Fruit fly (Drosophila melanogaster) whole organism, embryonic: ENCODE measurements around the gene CG7362.
A peak's percentile ranks its signal among the peaks of the same experiment; 100 is the strongest.

Source experiments
- Awh ChIP-seq: fragments of 200-800 bp; sonication (Bioruptor generic); IDR thresholded peaks from 2 replicates; pipeline ENCODE4, ENCODE4 v1.3.6; 2022; ENCODE audit warnings: missing biosample characterization, missing genetic modification characterization
- Bteb2 ChIP-seq: fragments of 200-800 bp; sonication (Bioruptor generic); optimal IDR thresholded peaks from 2 replicates; lab custom pipeline; 2016; ENCODE audit warnings: missing biosample characterization, missing genetic modification characterization
- CG10565 ChIP-seq: fragments of 200-800 bp; sonication (Bioruptor generic); optimal IDR thresholded peaks from 3 replicates; lab custom pipeline; 2016; ENCODE audit warnings: missing biosample characterization, mild to moderate bottlenecking, missing genetic modification characterization
- CG10959 ChIP-seq: fragments of 200-800 bp; sonication (Bioruptor generic); IDR thresholded peaks from 2 replicates; pipeline ENCODE4 v1.3.6; 2022; ENCODE audit warnings: missing biosample characterization, missing genetic modification characterization
- CG11093 ChIP-seq: fragments of 200-800 bp; sonication (Bioruptor generic); IDR thresholded peaks from 3 replicates; pipeline ENCODE4 v1.3.6; 2022; ENCODE audit warnings: missing biosample characterization, missing genetic modification characterization
- CG11695 ChIP-seq: fragments of 200-800 bp; sonication (Bioruptor generic); IDR thresholded peaks from 3 replicates; pipeline ENCODE4 v1.3.6; 2022; ENCODE audit warnings: missing biosample characterization, missing genetic modification characterization
- CG13894 ChIP-seq: fragments of 200-800 bp; sonication (Bioruptor generic); optimal IDR thresholded peaks from 3 replicates; lab custom pipeline; 2018; ENCODE audit warnings: missing biosample characterization, mild to moderate bottlenecking, missing genetic modification characterization, moderate library complexity
- CG14860 ChIP-seq: fragments of 200-800 bp; sonication (Bioruptor generic); IDR thresholded peaks from 3 replicates; pipeline ENCODE4 v1.3.6; 2022; ENCODE audit warnings: missing biosample characterization, missing genetic modification characterization; ENCODE audit not compliant: partially characterized antibody
- CG15514 ChIP-seq: fragments of 200-800 bp; sonication (Bioruptor generic); optimal IDR thresholded peaks from 3 replicates; lab custom pipeline; 2017; ENCODE audit warnings: missing biosample characterization, missing genetic modification characterization, mild to moderate bottlenecking, moderate library complexity, missing genetic modification reagents
- CG17385 ChIP-seq: fragments of 200-800 bp; sonication (Bioruptor generic); optimal IDR thresholded peaks from 3 replicates; lab custom pipeline; 2018; ENCODE audit warnings: missing biosample characterization, mild to moderate bottlenecking, missing genetic modification characterization
- CG18764 ChIP-seq: fragments of 200-800 bp; sonication (Bioruptor generic); optimal IDR thresholded peaks from 3 replicates; lab custom pipeline; 2016; ENCODE audit warnings: missing biosample characterization, missing genetic modification characterization
- CG32772 ChIP-seq: fragments of 200-800 bp; sonication (Bioruptor generic); IDR thresholded peaks from 2 replicates; pipeline ENCODE4 v1.3.6; 2022; ENCODE audit warnings: missing biosample characterization, missing genetic modification characterization
- CG34376 ChIP-seq: fragments of 200-800 bp; sonication (Bioruptor generic); optimal IDR thresholded peaks from 2 replicates; lab custom pipeline; 2018; ENCODE audit warnings: missing biosample characterization, mild to moderate bottlenecking, missing genetic modification characterization
- CG34422 ChIP-seq: fragments of 200-800 bp; sonication (Bioruptor generic); IDR thresholded peaks from 3 replicates; pipeline ENCODE4 v1.3.6; 2022; ENCODE audit warnings: missing biosample characterization, missing genetic modification characterization
- CG4424 ChIP-seq: fragments of 200-800 bp; sonication (Bioruptor generic); optimal IDR thresholded peaks from 3 replicates; lab custom pipeline; 2016; ENCODE audit warnings: missing biosample characterization, missing genetic modification characterization
- CG6272 ChIP-seq: fragments of 200-800 bp; sonication (Bioruptor generic); IDR thresholded peaks from 2 replicates; pipeline ENCODE4 v1.3.6; 2022; ENCODE audit warnings: missing biosample characterization, missing genetic modification characterization
- CG8765 ChIP-seq: fragments of 200-800 bp; sonication (Bioruptor generic); IDR thresholded peaks from 2 replicates; pipeline ENCODE4 v1.3.6; 2022; ENCODE audit warnings: missing biosample characterization, missing genetic modification characterization
- CG8924 ChIP-seq: fragments of 200-800 bp; optimal IDR thresholded peaks from 3 replicates; lab custom pipeline; 2019; ENCODE audit warnings: missing biosample characterization, mild to moderate bottlenecking, missing genetic modification characterization, moderate library complexity
- Chrac-16 ChIP-seq: fragments of 200-800 bp; sonication (Bioruptor generic); optimal IDR thresholded peaks from 3 replicates; lab custom pipeline; 2016; ENCODE audit warnings: missing biosample characterization, missing genetic modification characterization
- Deaf1 ChIP-seq: fragments of 200-800 bp; optimal IDR thresholded peaks from 3 replicates; lab custom pipeline; 2019; ENCODE audit warnings: missing biosample characterization, mild to moderate bottlenecking, missing genetic modification characterization, moderate library complexity
- HLH3B ChIP-seq: fragments of 200-800 bp; sonication (Bioruptor generic); IDR thresholded peaks from 2 replicates; pipeline ENCODE4 v1.3.6; 2022; ENCODE audit warnings: missing biosample characterization, missing genetic modification characterization
- HLHmδ ChIP-seq: fragments of 200-800 bp; sonication (Bioruptor generic); optimal IDR thresholded peaks from 2 replicates; lab custom pipeline; 2018; ENCODE audit warnings: missing biosample characterization, mild to moderate bottlenecking, missing genetic modification characterization, moderate library complexity
- Hmr ChIP-seq: fragments of 200-800 bp; sonication (Bioruptor generic); optimal IDR thresholded peaks from 3 replicates; lab custom pipeline; 2017; ENCODE audit warnings: mild to moderate bottlenecking, missing biosample characterization, missing genetic modification reagents, missing genetic modification characterization
- Hsf ChIP-seq: fragments of 200-800 bp; sonication (Bioruptor generic); optimal IDR thresholded peaks from 3 replicates; lab custom pipeline; 2016; ENCODE audit warnings: missing biosample characterization, missing genetic modification characterization
- Lhr ChIP-seq: fragments of 200-800 bp; sonication (Bioruptor generic); optimal IDR thresholded peaks from 3 replicates; lab custom pipeline; 2017; ENCODE audit warnings: mild to moderate bottlenecking, missing biosample characterization, missing genetic modification reagents, missing genetic modification characterization
- NC2α ChIP-seq: fragments of 200-800 bp; sonication (Bioruptor generic); optimal IDR thresholded peaks from 2 replicates; lab custom pipeline; 2016; ENCODE audit warnings: missing biosample characterization, missing genetic modification characterization
- Optix ChIP-seq: fragments of 200-800 bp; sonication (Bioruptor generic); IDR thresholded peaks from 3 replicates; pipeline ENCODE4 v1.3.6; 2022; ENCODE audit warnings: missing biosample characterization, missing genetic modification characterization
- Scr ChIP-seq: fragments of 200-800 bp; sonication (Bioruptor generic); IDR thresholded peaks from 2 replicates; pipeline ENCODE4 v1.3.6; 2022; ENCODE audit warnings: missing biosample characterization, missing genetic modification characterization; ENCODE audit not compliant: partially characterized antibody
- Sin3A ChIP-seq: fragments of >200 bp; optimal IDR thresholded peaks from 2 replicates; lab custom pipeline; 2018
- cato ChIP-seq: fragments of 200-800 bp; sonication (Bioruptor generic); optimal IDR thresholded peaks from 2 replicates; lab custom pipeline; 2016; ENCODE audit warnings: missing biosample characterization, missing genetic modification characterization, borderline replicate concordance
- crol ChIP-seq: fragments of 200-800 bp; sonication (Bioruptor generic); IDR thresholded peaks from 2 replicates; pipeline ENCODE4 v1.3.6; 2022; ENCODE audit warnings: missing biosample characterization, missing genetic modification characterization
- dati ChIP-seq: fragments of 200-800 bp; sonication (Bioruptor generic); IDR thresholded peaks from 2 replicates; pipeline ENCODE4 v1.3.6; 2022; ENCODE audit warnings: missing biosample characterization, missing genetic modification characterization
- her ChIP-seq: fragments of 200-800 bp; sonication (Bioruptor generic); optimal IDR thresholded peaks from 2 replicates; lab custom pipeline; 2016; ENCODE audit warnings: missing biosample characterization, missing genetic modification characterization
- kah ChIP-seq: fragments of 200-800 bp; sonication (Bioruptor generic); optimal IDR thresholded peaks from 2 replicates; lab custom pipeline; 2018; ENCODE audit warnings: missing biosample characterization, mild to moderate bottlenecking, missing genetic modification characterization
- lbe ChIP-seq: fragments of 200-800 bp; sonication (Bioruptor generic); optimal IDR thresholded peaks from 2 replicates; lab custom pipeline; 2016; ENCODE audit warnings: missing biosample characterization, mild to moderate bottlenecking, missing genetic modification characterization
- mirr ChIP-seq: fragments of 200-800 bp; sonication (Bioruptor generic); optimal IDR thresholded peaks from 3 replicates; lab custom pipeline; 2018; ENCODE audit warnings: missing biosample characterization, mild to moderate bottlenecking, missing genetic modification characterization
- mld ChIP-seq: fragments of 200-800 bp; sonication (Bioruptor generic); IDR thresholded peaks from 3 replicates; pipeline ENCODE4 v1.3.6; 2022; ENCODE audit warnings: missing biosample characterization, missing genetic modification characterization; ENCODE audit not compliant: partially characterized antibody
- prd ChIP-seq, 3 experiments: fragments of >200 bp in 2 of 3; fragments of 200-800 bp in 1 of 3; sonication (Bioruptor generic) in 1 of 3; optimal IDR thresholded peaks in 2 of 3; IDR thresholded peaks in 1 of 3; 2 replicates in 2 of 3; 3 replicates in 1 of 3; pipeline versions ENCODE4 v1.3.6 to Lab custom; 2017 to 2022; ENCODE audit warnings: missing biosample characterization in 1 of 3, missing genetic modification characterization in 1 of 3
- pros ChIP-seq: fragments of 200-800 bp; sonication (Bioruptor generic); optimal IDR thresholded peaks from 3 replicates; lab custom pipeline; 2019; ENCODE audit warnings: missing biosample characterization, mild to moderate bottlenecking, missing genetic modification characterization, moderate library complexity
- sc ChIP-seq, 3 experiments: fragments of >200 bp in 2 of 3; fragments of 200-800 bp in 1 of 3; sonication (Bioruptor generic) in 1 of 3; optimal IDR thresholded peaks; 2 replicates in 2 of 3; 3 replicates in 1 of 3; lab custom pipeline; 2017; ENCODE audit warnings: mild to moderate bottlenecking in 1 of 3, missing biosample characterization in 1 of 3, missing genetic modification characterization in 1 of 3, missing genetic modification reagents in 1 of 3
- sd ChIP-seq: fragments of 200-800 bp; sonication (Bioruptor generic); optimal IDR thresholded peaks from 3 replicates; lab custom pipeline; 2018; ENCODE audit warnings: missing biosample characterization, mild to moderate bottlenecking, missing genetic modification characterization, moderate library complexity
- so ChIP-seq: fragments of 200-800 bp; sonication (Bioruptor generic); IDR thresholded peaks from 3 replicates; pipeline ENCODE4 v1.3.6; 2022; ENCODE audit warnings: missing biosample characterization, missing genetic modification characterization
- sr ChIP-seq: fragments of 200-800 bp; sonication (Bioruptor generic); IDR thresholded peaks from 3 replicates; pipeline ENCODE4 v1.3.6; 2022; ENCODE audit warnings: missing biosample characterization, missing genetic modification characterization
- tap ChIP-seq: fragments of 200-800 bp; optimal IDR thresholded peaks from 3 replicates; lab custom pipeline; 2019; ENCODE audit warnings: missing biosample characterization, mild to moderate bottlenecking, missing genetic modification characterization, moderate library complexity
- unc-4 ChIP-seq: fragments of 200-800 bp; sonication (Bioruptor generic); IDR thresholded peaks from 2 replicates; pipeline ENCODE4 v1.3.6; 2022; ENCODE audit warnings: missing biosample characterization, missing genetic modification characterization; ENCODE audit not compliant: partially characterized antibody
- unpg ChIP-seq: fragments of 200-800 bp; sonication (Bioruptor generic); optimal IDR thresholded peaks from 3 replicates; lab custom pipeline; 2018; ENCODE audit warnings: missing biosample characterization, mild to moderate bottlenecking, missing genetic modification characterization, moderate library complexity
- zen2 ChIP-seq: fragments of 200-800 bp; sonication (Bioruptor generic); IDR thresholded peaks from 3 replicates; pipeline ENCODE4 v1.3.6; 2022; ENCODE audit warnings: missing biosample characterization, missing genetic modification characterization; ENCODE audit not compliant: partially characterized antibody

Gene CG7362

dm6 chr3R:14749077-14749798 lies 5.0 kb downstream of the CG7362 start (continued):
- TF ChIP-seq HLHmδ (GFP tag; lab: Kevin White, UChicago), result peak; percentile 69
- TF ChIP-seq CG11695 (GFP tag; lab: Robert Waterston, UW), result peak; percentile 76; the same call in 2 of the 3 replicates
- TF ChIP-seq CG11093 (GFP tag; lab: Robert Waterston, UW), result no peak
- peak; percentile 55 for TF ChIP-seq Bteb2 (GFP tag; lab: Kevin White, UChicago)
- TF ChIP-seq sd (tag; lab: Kevin White, UChicago), result peak; percentile 66
- peak; percentile 45; the same call in 1 of the 2 replicates for TF ChIP-seq HLH3B
- no peak for TF ChIP-seq dati (GFP tag; lab: Robert Waterston, UW)
- peak; percentile 18 for TF ChIP-seq NC2α
- TF ChIP-seq mirr (GFP tag; lab: Kevin White, UChicago), result peak; percentile 93
- peak; percentile 61; the same call in 1 of the 3 replicates for TF ChIP-seq CG34422 (GFP tag; lab: Robert Waterston, UW)
- TF ChIP-seq cato (GFP tag; lab: Kevin White, UChicago), result peak; percentile 3
- TF ChIP-seq kah, result peak; percentile 48
- peak; percentile 82 for TF ChIP-seq CG34376 (GFP tag; lab: Kevin White, UChicago)
- peak; percentile 75 for TF ChIP-seq unpg (GFP tag; lab: Kevin White, UChicago)
- TF ChIP-seq CG13894, result peak; percentile 73
- TF ChIP-seq CG32772, result no peak
- peak; percentile 88 for TF ChIP-seq CG8924 (tag; lab: Kevin White, UChicago)
- peak; percentile 76 for TF ChIP-seq CG17385 (GFP tag; lab: Kevin White, UChicago)
- TF ChIP-seq zen2, result peak; percentile 17; the same call in 2 of the 3 replicates
- TF ChIP-seq CG4424, result peak; percentile 24
- TF ChIP-seq lbe, result peak; percentile 13
- TF ChIP-seq Awh (GFP tag; lab: Robert Waterston, UW), result peak; percentile 66
- no peak; the same call in 1 of the 2 replicates for TF ChIP-seq unc-4 (GFP tag; lab: Robert Waterston, UW)
- no peak for TF ChIP-seq prd (optimal IDR thresholded peaks at IDR 0.05; lab: Kevin White, UChicago)
- TF ChIP-seq prd (GFP tag; IDR thresholded peaks at IDR 0.05; lab: Robert Waterston, UW), result no peak
- peak; percentile 85; the same call in 2 of the 3 replicates for TF ChIP-seq so (GFP tag; lab: Robert Waterston, UW)
- TF ChIP-seq Scr, result 0 out of 2 replicates have a peak, but pooled peaks have one; percentile 46
- no peak for TF ChIP-seq CG8765
- TF ChIP-seq mld (GFP tag; lab: Robert Waterston, UW), result peak; percentile 75; the same call in 2 of the 3 replicates
- TF ChIP-seq CG10565 (GFP tag; lab: Kevin White, UChicago), result no peak
- TF ChIP-seq crol (GFP tag; lab: Robert Waterston, UW), result no peak
- TF ChIP-seq CG10959, result no peak
- peak; percentile 38 for TF ChIP-seq Hsf (GFP tag; lab: Kevin White, UChicago)
- peak; percentile 21 for TF ChIP-seq Lhr (GFP tag; lab: Kevin White, UChicago)
- TF ChIP-seq sc (optimal IDR thresholded peaks at IDR 0.05; lab: Kevin White, UChicago), result no peak
- TF ChIP-seq sc (GFP tag; optimal IDR thresholded peaks at IDR 0.05; lab: Kevin White, UChicago), result peak; percentile 68
- TF ChIP-seq Hmr (GFP tag; lab: Kevin White, UChicago), result peak; percentile 87
- no peak for TF ChIP-seq CG14860 (GFP tag; lab: Robert Waterston, UW)
- TF ChIP-seq CG15514 (GFP tag; lab: Kevin White, UChicago), result peak; percentile 84
- no peak; the same call in 2 of the 3 replicates for TF ChIP-seq sr
- TF ChIP-seq CG18764, result peak; percentile 50
- TF ChIP-seq Chrac-16 (GFP tag; lab: Kevin White, UChicago), result no peak
- peak; percentile 60 for TF ChIP-seq tap (tag; lab: Kevin White, UChicago)
- peak; percentile 51 for TF ChIP-seq pros (GFP tag; lab: Kevin White, UChicago)
- TF ChIP-seq Deaf1, result peak; percentile 67
- TF ChIP-seq Optix (GFP tag; lab: Robert Waterston, UW), result 0 out of 3 replicates have a peak, but pooled peaks have one; percentile 9
- peak; percentile 69 for TF ChIP-seq her (GFP tag; lab: Kevin White, UChicago)
- TF ChIP-seq Sin3A (lab: Kevin White, UChicago), result no peak
- no peak for TF ChIP-seq CG6272 (GFP tag; lab: Robert Waterston, UW)
